Fruit fly (Drosophila melanogaster) whole organism, embryonic: ENCODE results near the gene CG7120.

Source experiments
- Bteb2 ChIP-seq: fragments of 200-800 bp; sonication (Bioruptor generic); optimal IDR thresholded peaks from 2 replicates; lab custom pipeline; 2016; ENCODE audit warnings: missing biosample characterization, missing genetic modification characterization
- bbx ChIP-seq: fragments of 200-800 bp; sonication (Bioruptor generic); IDR thresholded peaks from 2 replicates; pipeline ENCODE4 v1.3.6; 2022; ENCODE audit warnings: missing biosample characterization, missing genetic modification characterization; ENCODE audit not compliant: partially characterized antibody
- gfzf ChIP-seq: fragments of 200-800 bp; sonication (Bioruptor generic); optimal IDR thresholded peaks from 2 replicates; lab custom pipeline; 2016; ENCODE audit warnings: missing biosample characterization, mild to moderate bottlenecking, missing genetic modification characterization, moderate library complexity
- shn ChIP-seq: fragments of 200-800 bp; sonication (Bioruptor generic); optimal IDR thresholded peaks from 3 replicates; lab custom pipeline; 2016; ENCODE audit warnings: missing biosample characterization, missing genetic modification characterization
- trh ChIP-seq: fragments of 200-800 bp; sonication (Bioruptor generic); optimal IDR thresholded peaks from 2 replicates; lab custom pipeline; 2016; ENCODE audit warnings: missing biosample characterization, missing genetic modification characterization
- usp ChIP-seq: fragments of >200 bp; optimal IDR thresholded peaks from 2 replicates; lab custom pipeline; 2017; ENCODE audit warnings: missing biosample characterization, missing genetic modification characterization
- wdn ChIP-seq: fragments of 200-800 bp; sonication (Bioruptor generic); IDR thresholded peaks from 2 replicates; pipeline ENCODE4 v1.3.6; 2022; ENCODE audit warnings: missing biosample characterization, missing genetic modification characterization

DNA sequence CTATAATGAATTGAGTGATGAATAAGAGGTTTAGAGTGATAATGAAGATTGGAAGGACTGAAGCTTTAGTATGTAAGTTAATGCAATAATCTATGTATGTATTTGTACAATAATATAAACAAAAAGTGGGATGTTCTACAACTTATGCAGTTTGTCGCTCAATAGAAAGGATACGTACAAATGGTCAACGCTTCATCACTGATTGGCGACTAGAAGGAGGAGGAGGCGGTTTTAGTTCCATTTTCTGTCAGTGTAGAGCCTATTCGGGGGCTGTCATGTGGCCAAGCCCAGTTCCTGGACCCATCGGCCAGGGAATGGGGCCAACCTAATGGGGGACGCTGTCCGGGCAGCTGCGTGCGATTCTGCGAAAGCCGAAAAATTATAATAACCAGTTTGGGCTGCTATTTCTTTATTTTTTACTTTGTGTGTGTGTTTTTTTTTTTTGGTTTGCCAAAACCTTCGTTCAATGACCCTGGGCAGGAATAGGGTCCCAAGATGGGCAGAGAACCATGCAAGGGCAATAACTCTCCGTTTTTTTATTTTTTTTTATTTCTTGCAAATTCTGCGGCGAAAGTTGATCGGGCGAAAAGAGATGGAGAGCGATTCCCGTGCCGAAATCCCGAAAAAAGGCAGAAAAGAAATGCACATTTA is 27.0 kb upstream of the CG7120 start:
- TF ChIP-seq gfzf (GFP tag; lab: Kevin White, UChicago) (no peak), trh (GFP tag; lab: Kevin White, UChicago) (no peak), Bteb2 (GFP tag; lab: Kevin White, UChicago) (no peak), wdn (GFP tag; lab: Robert Waterston, UW) (no peak), bbx (GFP tag; lab: Robert Waterston, UW) (no peak), shn (GFP tag; lab: Kevin White, UChicago) (no peak), usp (GFP tag; lab: Kevin White, UChicago) (no peak)
